Worm (Caenorhabditis elegans): ENCODE data around the gene try-1.

try-1 gene

ce11 chrII:4908160-4908559, 41.2 kb downstream of the try-1 start (continued):
- no peak for TF ChIP-seq elt-2 (tag; optimal IDR thresholded peaks at IDR 0.05)
- TF ChIP-seq pax-3 (tag; optimal IDR thresholded peaks at IDR 0.05), result no peak
- TF ChIP-seq nhr-12 (tag; optimal IDR thresholded peaks at IDR 0.05), result no peak
- no peak for TF ChIP-seq nhr-76 (tag; optimal IDR thresholded peaks at IDR 0.05)

- TF ChIP-seq tbx-2 (tag; optimal IDR thresholded peaks at IDR 0.05), result no peak
- peak; percentile 92 for TF ChIP-seq dsc-1 (tag; optimal IDR thresholded peaks at IDR 0.05)
- peak; percentile 77 for TF ChIP-seq fkh-4 (tag; optimal IDR thresholded peaks at IDR 0.05; ENCODE audit: borderline replicate concordance)
Measured at ce11 chrII:4905883-4906282, 43.4 kb downstream of the try-1 start.

DNA sequence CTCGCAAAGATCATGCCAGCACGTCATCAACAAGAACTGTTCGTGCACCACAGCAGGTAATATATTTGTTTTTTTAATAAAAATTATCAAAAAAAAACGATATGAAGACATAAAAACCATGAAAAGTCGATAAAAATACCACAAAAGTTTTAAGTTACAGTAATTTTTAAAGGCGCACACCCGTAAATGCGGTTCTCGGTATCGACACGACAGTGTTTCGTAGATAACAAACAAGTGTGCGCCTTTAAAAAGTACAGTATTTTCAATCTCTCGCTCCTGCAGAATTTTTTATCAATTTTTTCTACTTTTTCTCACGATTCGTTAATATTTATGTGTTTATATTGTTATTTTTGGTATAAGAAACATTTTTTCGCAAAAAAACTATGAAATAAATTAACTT, 44.0 kb downstream of the try-1 start:
- TF ChIP-seq zip-4 (GFP tag; optimal IDR thresholded peaks at IDR 0.05) (no peak), nhr-11 (tag; optimal IDR thresholded peaks at IDR 0.05) (no peak), tlp-1 (tag; optimal IDR thresholded peaks at IDR 0.05) (no peak), unc-130 (tag; optimal IDR thresholded peaks at IDR 0.05) (no peak), unc-98 (GFP tag; IDR thresholded peaks at IDR 0.05) (no peak), nhr-12 (tag; optimal IDR thresholded peaks at IDR 0.05) (no peak), aly-2 (tag; optimal IDR thresholded peaks at IDR 0.05) (no peak), dpl-1 (GFP tag; optimal IDR thresholded peaks at IDR 0.05) (no peak), pqm-1 (tag; optimal IDR thresholded peaks at IDR 0.05) (no peak)

DNA sequence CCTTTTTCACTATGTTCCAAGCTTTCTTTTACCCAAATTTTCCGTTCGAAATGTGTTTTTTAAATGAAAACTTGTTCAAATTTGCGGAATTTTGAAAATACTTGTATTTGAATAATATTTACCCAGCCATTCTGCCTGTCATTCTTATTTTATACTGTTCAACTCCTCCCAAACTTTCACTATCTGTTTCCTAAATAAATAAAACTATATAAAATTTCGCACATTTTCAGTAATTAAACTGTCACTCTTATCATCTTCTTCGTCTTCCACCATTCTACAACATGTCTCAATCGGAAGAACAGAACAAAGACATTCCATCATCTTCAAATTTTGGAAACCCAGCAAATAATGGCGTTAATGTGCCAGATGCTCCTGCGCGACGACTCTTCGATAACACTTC, 44.5 kb downstream of the try-1 start, which contains the start of gene btbd-10:
Gene btbd-10 (plus strand): TSS at position 231 of the 400 bp plus-strand sequence.
- TF ChIP-seq nhr-85 (tag) (no peak), xbp-1 (tag; optimal IDR thresholded peaks at IDR 0.05) (no peak), jun-1 (tag; optimal IDR thresholded peaks at IDR 0.05) (no peak), unc-130 (tag; optimal IDR thresholded peaks at IDR 0.05) (no peak), nhr-71 (tag; optimal IDR thresholded peaks at IDR 0.05) (no peak), dsc-1 (tag; optimal IDR thresholded peaks at IDR 0.05) (no peak), mef-2 (tag; optimal IDR thresholded peaks at IDR 0.05) (no peak), pax-3 (tag; optimal IDR thresholded peaks at IDR 0.05) (no peak), unc-30 (tag; optimal IDR thresholded peaks at IDR 0.05) (no peak)

DNA sequence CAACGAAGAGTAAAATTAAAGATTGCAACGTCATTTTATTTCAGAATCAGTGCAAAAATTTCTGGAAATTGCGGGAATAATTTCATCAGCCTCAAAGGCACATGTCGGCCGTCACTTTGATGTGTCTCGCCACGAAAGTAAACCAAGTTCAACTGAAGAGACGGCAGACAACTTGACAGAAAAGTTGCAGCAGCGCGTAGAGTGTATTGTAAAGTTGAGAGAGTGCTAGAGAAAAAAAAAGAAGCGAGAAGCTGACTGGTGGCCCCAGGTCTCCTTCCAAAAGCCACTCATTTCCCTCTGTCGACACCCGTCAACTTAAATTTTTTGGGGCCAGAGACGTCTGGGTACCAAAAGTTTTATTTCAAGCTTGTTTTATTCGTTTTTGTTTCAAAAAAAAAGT, 45.0 kb downstream of the try-1 start:
- peak; percentile 77 to 81 for TF ChIP-seq lin-35 (GFP tag; optimal IDR thresholded peaks at IDR 0.05)
- TF ChIP-seq C16A3.4 (tag; optimal IDR thresholded peaks at IDR 0.05), result peak; percentile 51
- peak; percentile 48 for TF ChIP-seq blmp-1 (tag; optimal IDR thresholded peaks at IDR 0.05)
- peak; percentile 38 to 74 (median 70) for TF ChIP-seq dpl-1 (GFP tag; optimal IDR thresholded peaks at IDR 0.05)
- TF ChIP-seq lir-3 (tag; optimal IDR thresholded peaks at IDR 0.05; ENCODE audit: poor library complexity), result peak; percentile 35
- peak; percentile 80 for TF ChIP-seq nhr-20 (tag; optimal IDR thresholded peaks at IDR 0.05)
- TF ChIP-seq efl-1 (optimal IDR thresholded peaks at IDR 0.05), result peak; percentile 80 to 89
- peak; percentile 66 to 95 for TF ChIP-seq efl-1 (GFP tag; optimal IDR thresholded peaks at IDR 0.05 in 1 of 2)
- peak; percentile 72 for TF ChIP-seq isw-1 (GFP tag; IDR thresholded peaks at IDR 0.05)
- no peak for TF ChIP-seq nhr-84 (tag; optimal IDR thresholded peaks at IDR 0.05)
- TF ChIP-seq nhr-47 (tag; optimal IDR thresholded peaks at IDR 0.05), result peak; percentile 68
- TF ChIP-seq mdl-1 (tag; optimal IDR thresholded peaks at IDR 0.05), result peak in 1 of 2 experiments; percentile 77
- TF ChIP-seq mep-1 (tag; optimal IDR thresholded peaks at IDR 0.05), result peak; percentile 85
- TF ChIP-seq lin-39 (tag; optimal IDR thresholded peaks at IDR 0.05), result no peak
- peak; percentile 65 for TF ChIP-seq xbp-1 (tag; optimal IDR thresholded peaks at IDR 0.05)
- TF ChIP-seq ztf-4 (tag; optimal IDR thresholded peaks at IDR 0.05), result peak; percentile 32
- TF ChIP-seq fkh-4 (tag; optimal IDR thresholded peaks at IDR 0.05; ENCODE audit: borderline replicate concordance), result no peak
- TF ChIP-seq lin-13 (GFP tag; optimal IDR thresholded peaks at IDR 0.05), result peak; percentile 34
- peak; percentile 56 for TF ChIP-seq dsc-1 (tag; optimal IDR thresholded peaks at IDR 0.05)
- TF ChIP-seq ceh-88 (GFP tag; IDR thresholded peaks at IDR 0.05), result no peak
- TF ChIP-seq lsy-2 (tag; optimal IDR thresholded peaks at IDR 0.05), result peak; percentile 71 to 86
- TF ChIP-seq pqm-1 (tag; optimal IDR thresholded peaks at IDR 0.05), result no peak
- TF ChIP-seq pax-3 (tag; optimal IDR thresholded peaks at IDR 0.05), result no peak
- peak; percentile 48 for TF ChIP-seq F16B12.6 (tag; optimal IDR thresholded peaks at IDR 0.05)
- peak; percentile 87 for TF ChIP-seq rnt-1 (tag; optimal IDR thresholded peaks at IDR 0.05)
- TF ChIP-seq aha-1 (tag; optimal IDR thresholded peaks at IDR 0.05), result no peak
- TF ChIP-seq fkh-8 (tag; optimal IDR thresholded peaks at IDR 0.05), result peak; percentile 65
- TF ChIP-seq unc-30 (tag; optimal IDR thresholded peaks at IDR 0.05), result no peak
- no peak for TF ChIP-seq hpl-2 (GFP tag; optimal IDR thresholded peaks at IDR 0.05)
- no peak for TF ChIP-seq nhr-90 (tag; optimal IDR thresholded peaks at IDR 0.05; ENCODE audit: poor library complexity)
- no peak for TF ChIP-seq nhr-28 (tag; optimal IDR thresholded peaks at IDR 0.05)
- TF ChIP-seq Y116A8C.19 (tag; optimal IDR thresholded peaks at IDR 0.05; ENCODE audit: borderline replicate concordance), result no peak

All from whole organism, L1 larva.